Fruit fly (Drosophila melanogaster): ENCODE measurements around the gene CG32147.

DNA sequence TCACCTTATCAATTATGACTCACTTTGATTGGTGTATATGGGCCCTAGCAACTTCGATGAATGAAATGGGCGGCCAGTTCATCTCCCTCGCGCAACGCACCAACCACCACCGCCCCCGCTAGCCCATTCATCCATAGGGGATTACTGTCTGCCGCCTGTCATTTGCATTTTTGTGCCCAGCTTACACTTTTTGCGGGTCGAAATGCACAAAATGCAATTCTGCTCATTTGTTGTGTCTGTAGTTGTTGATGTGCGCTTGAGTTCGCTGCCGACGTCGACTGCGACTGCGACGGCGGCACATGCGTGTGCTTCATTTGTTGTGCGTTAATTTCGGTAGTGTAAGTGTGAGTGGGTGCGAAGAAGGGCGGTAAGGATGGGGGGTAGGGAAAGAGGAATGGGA, 42.9 kb downstream of the CG32147 start:
- TF ChIP-seq psq (optimal IDR thresholded peaks at IDR 0.05) = no peak
- no peak for TF ChIP-seq usp (GFP tag; optimal IDR thresholded peaks at IDR 0.05)
- no peak for TF ChIP-seq pan (optimal IDR thresholded peaks at IDR 0.05)

All from whole organism.